Fruit fly (Drosophila melanogaster) whole organism, embryonic: Measurements from ENCODE around the gene CG45676.

Experiments used
- ATbp ChIP-seq: fragments of 200-800 bp; sonication (Bioruptor generic); optimal IDR thresholded peaks from 2 replicates; lab custom pipeline; 2017; ENCODE audit warnings: missing biosample characterization, mild to moderate bottlenecking, missing genetic modification characterization, missing genetic modification reagents
- Aef1 ChIP-seq: fragments of 200-800 bp; sonication (Bioruptor generic); IDR thresholded peaks from 3 replicates; pipeline ENCODE4 v1.3.6; 2022; ENCODE audit warnings: missing biosample characterization, missing genetic modification characterization
- Atf3 ChIP-seq: fragments of 200-800 bp; sonication (Bioruptor generic); optimal IDR thresholded peaks from 3 replicates; lab custom pipeline; 2016; ENCODE audit warnings: missing biosample characterization, missing genetic modification characterization
- C15 ChIP-seq: fragments of 200-800 bp; sonication (Bioruptor generic); IDR thresholded peaks from 3 replicates; pipeline ENCODE4 v1.3.6; 2022; ENCODE audit warnings: missing biosample characterization, missing genetic modification characterization
- CG1024 ChIP-seq: fragments of 200-800 bp; sonication (Bioruptor generic); IDR thresholded peaks from 2 replicates; pipeline ENCODE4 v1.3.6; 2022; ENCODE audit warnings: missing biosample characterization, missing genetic modification characterization
- CG10267 ChIP-seq: fragments of 200-800 bp; sonication (Bioruptor generic); optimal IDR thresholded peaks from 2 replicates; lab custom pipeline; 2018; ENCODE audit warnings: missing biosample characterization, mild to moderate bottlenecking, missing genetic modification characterization, moderate library complexity
- CG10431 ChIP-seq: fragments of 200-800 bp; sonication (Bioruptor generic); optimal IDR thresholded peaks from 3 replicates; lab custom pipeline; 2018; ENCODE audit warnings: missing biosample characterization, mild to moderate bottlenecking, missing genetic modification characterization
- CG12236 ChIP-seq: fragments of 200-800 bp; sonication (Bioruptor generic); optimal IDR thresholded peaks from 2 replicates; lab custom pipeline; 2016; ENCODE audit warnings: missing biosample characterization, missing genetic modification characterization
- CG1233 ChIP-seq: fragments of 200-800 bp; sonication (Bioruptor generic); optimal IDR thresholded peaks from 4 replicates; lab custom pipeline; 2018; ENCODE audit warnings: missing biosample characterization, mild to moderate bottlenecking, missing genetic modification characterization
- CG13775 ChIP-seq: fragments of 200-800 bp; sonication (Bioruptor generic); optimal IDR thresholded peaks from 3 replicates; lab custom pipeline; 2017; ENCODE audit warnings: missing biosample characterization, mild to moderate bottlenecking, missing genetic modification characterization
- CG18764 ChIP-seq: fragments of 200-800 bp; sonication (Bioruptor generic); optimal IDR thresholded peaks from 3 replicates; lab custom pipeline; 2016; ENCODE audit warnings: missing biosample characterization, missing genetic modification characterization
- CG2120 ChIP-seq: fragments of 200-800 bp; sonication (Bioruptor generic); optimal IDR thresholded peaks from 3 replicates; lab custom pipeline; 2016; ENCODE audit warnings: missing biosample characterization, missing genetic modification characterization
- CG3065 ChIP-seq: fragments of 200-800 bp; sonication (Bioruptor generic); optimal IDR thresholded peaks from 2 replicates; lab custom pipeline; 2016; ENCODE audit warnings: missing biosample characterization, missing genetic modification characterization
- CG4328 ChIP-seq: fragments of 200-800 bp; sonication (Bioruptor generic); optimal IDR thresholded peaks from 3 replicates; lab custom pipeline; 2017; ENCODE audit warnings: missing biosample characterization, missing genetic modification reagents, missing genetic modification characterization
- CG5245 ChIP-seq: fragments of 200-800 bp; sonication (Bioruptor generic); optimal IDR thresholded peaks from 3 replicates; lab custom pipeline; 2016; ENCODE audit warnings: missing biosample characterization, missing genetic modification characterization
- CG5953 ChIP-seq: fragments of 200-800 bp; sonication (Bioruptor generic); IDR thresholded peaks from 2 replicates; pipeline ENCODE4 v1.3.6; 2022; ENCODE audit warnings: missing biosample characterization, missing genetic modification characterization
- CG6272 ChIP-seq: fragments of 200-800 bp; sonication (Bioruptor generic); IDR thresholded peaks from 2 replicates; pipeline ENCODE4 v1.3.6; 2022; ENCODE audit warnings: missing biosample characterization, missing genetic modification characterization
- CG6813 ChIP-seq: fragments of 200-800 bp; sonication (Bioruptor generic); optimal IDR thresholded peaks from 2 replicates; lab custom pipeline; 2017; ENCODE audit warnings: missing biosample characterization, missing genetic modification characterization, mild to moderate bottlenecking, moderate library complexity, missing genetic modification reagents
- CG6854 ChIP-seq: fragments of 200-800 bp; sonication (Bioruptor generic); optimal IDR thresholded peaks from 3 replicates; lab custom pipeline; 2017; ENCODE audit warnings: missing biosample characterization, mild to moderate bottlenecking, missing genetic modification characterization
- CG8281 ChIP-seq: fragments of 200-800 bp; sonication (Bioruptor generic); optimal IDR thresholded peaks from 2 replicates; lab custom pipeline; 2018; ENCODE audit warnings: missing biosample characterization, mild to moderate bottlenecking, missing genetic modification characterization, moderate library complexity
- CG8359 ChIP-seq: fragments of 200-800 bp; sonication (Bioruptor generic); optimal IDR thresholded peaks from 2 replicates; lab custom pipeline; 2017; ENCODE audit warnings: missing biosample characterization, mild to moderate bottlenecking, missing genetic modification characterization, borderline replicate concordance
- CG8478 ChIP-seq: fragments of >200 bp; optimal IDR thresholded peaks from 2 replicates; lab custom pipeline; 2018
- CG9437 ChIP-seq: fragments of 200-800 bp; sonication (Bioruptor generic); optimal IDR thresholded peaks from 2 replicates; lab custom pipeline; 2018; ENCODE audit warnings: missing biosample characterization, mild to moderate bottlenecking, missing genetic modification characterization
- CTCF ChIP-seq: fragments of 200-800 bp; sonication (Bioruptor generic); optimal IDR thresholded peaks from 2 replicates; lab custom pipeline; 2017; ENCODE audit warnings: missing biosample characterization, mild to moderate bottlenecking, missing genetic modification characterization, moderate library complexity
- Ets65A ChIP-seq: fragments of 200-800 bp; sonication (Bioruptor generic); peaks from one replicate; lab custom pipeline; 2016; ENCODE audit warnings: missing biosample characterization, missing genetic modification characterization
- Gsc ChIP-seq: fragments of 200-800 bp; sonication (Bioruptor generic); IDR thresholded peaks from 2 replicates; pipeline ENCODE4 v1.3.6; 2022; ENCODE audit warnings: missing biosample characterization, missing genetic modification characterization
- HmgD ChIP-seq: fragments of 200-800 bp; sonication (Bioruptor generic); optimal IDR thresholded peaks from 3 replicates; lab custom pipeline; 2016; ENCODE audit warnings: missing biosample characterization, missing genetic modification characterization
- Hsf ChIP-seq: fragments of 200-800 bp; sonication (Bioruptor generic); optimal IDR thresholded peaks from 3 replicates; lab custom pipeline; 2016; ENCODE audit warnings: missing biosample characterization, missing genetic modification characterization
- MTF-1 ChIP-seq: fragments of 200-800 bp; sonication (Bioruptor generic); optimal IDR thresholded peaks from 2 replicates; lab custom pipeline; 2018; ENCODE audit warnings: missing biosample characterization, mild to moderate bottlenecking, missing genetic modification characterization, borderline replicate concordance
- Med ChIP-seq: fragments of 200-800 bp; sonication (Bioruptor generic); peaks from one replicate; lab custom pipeline; 2016; ENCODE audit warnings: missing biosample characterization, missing genetic modification characterization, mild to moderate bottlenecking, inconsistent platforms, moderate library complexity
- Meics ChIP-seq: fragments of 200-800 bp; sonication (Bioruptor generic); optimal IDR thresholded peaks from 2 replicates; lab custom pipeline; 2017; ENCODE audit warnings: missing biosample characterization, mild to moderate bottlenecking, missing genetic modification characterization
- Sry-δ ChIP-seq: fragments of 200-800 bp; sonication (Bioruptor generic); optimal IDR thresholded peaks from 2 replicates; lab custom pipeline; 2016; ENCODE audit warnings: missing biosample characterization, missing genetic modification characterization
- Ssrp ChIP-seq: fragments of 200-800 bp; sonication (Bioruptor generic); optimal IDR thresholded peaks from 2 replicates; lab custom pipeline; 2018; ENCODE audit warnings: missing biosample characterization, mild to moderate bottlenecking, missing genetic modification characterization, moderate library complexity
- Trl ChIP-seq, 3 experiments: fragments of >200 bp in 2 of 3; fragments of 200-800 bp in 1 of 3; sonication (Bioruptor generic) in 1 of 3; optimal IDR thresholded peaks; 2 replicates in 1 of 3; 3 replicates in 2 of 3; lab custom pipeline; 2016 to 2017; ENCODE audit warnings: missing biosample characterization in 1 of 3, missing genetic modification characterization in 1 of 3
- Usf ChIP-seq: fragments of 200-800 bp; sonication (Bioruptor generic); optimal IDR thresholded peaks from 2 replicates; lab custom pipeline; 2017; ENCODE audit warnings: missing genotype, missing biosample characterization, missing genetic modification characterization
- Vsx1 ChIP-seq: fragments of 200-800 bp; sonication (Bioruptor generic); optimal IDR thresholded peaks from 2 replicates; lab custom pipeline; 2017; ENCODE audit warnings: missing biosample characterization, mild to moderate bottlenecking, missing genetic modification characterization, missing genetic modification reagents
- Xrp1 ChIP-seq: fragments of 200-800 bp; sonication (Bioruptor generic); IDR thresholded peaks from 2 replicates; pipeline ENCODE4 v1.3.6; 2022; ENCODE audit warnings: missing biosample characterization, missing genetic modification characterization
- chif ChIP-seq, 2 experiments: fragments of 200-800 bp; sonication (Bioruptor generic); optimal IDR thresholded peaks; 3 replicates each; lab custom pipeline; 2016; ENCODE audit warnings: missing biosample characterization in 2 of 2, missing genetic modification characterization in 2 of 2
- croc ChIP-seq: fragments of 200-800 bp; sonication (Bioruptor generic); conservative IDR thresholded peaks from 3 replicates; pipeline ENCODE4 v1.3.6; 2022; ENCODE audit warnings: missing biosample characterization, missing genetic modification characterization
- en ChIP-seq: fragments of 200-800 bp; sonication (Bioruptor generic); optimal IDR thresholded peaks from 2 replicates; lab custom pipeline; 2016; ENCODE audit warnings: missing biosample characterization, missing genetic modification characterization
- eve ChIP-seq, 2 experiments: fragments of >200 bp; optimal IDR thresholded peaks; 2 replicates each; lab custom pipeline; 2017; ENCODE audit warnings: missing biosample characterization in 2 of 2, missing genetic modification characterization in 2 of 2
- eyg ChIP-seq: fragments of 200-800 bp; sonication (Bioruptor generic); optimal IDR thresholded peaks from 3 replicates; lab custom pipeline; 2016; ENCODE audit warnings: missing biosample characterization, missing genetic modification characterization
- fu2 ChIP-seq: fragments of 200-800 bp; sonication (Bioruptor generic); optimal IDR thresholded peaks from 2 replicates; lab custom pipeline; 2016; ENCODE audit warnings: missing biosample characterization, missing genetic modification characterization
- jing ChIP-seq: fragments of 200-800 bp; sonication (Bioruptor generic); optimal IDR thresholded peaks from 2 replicates; lab custom pipeline; 2018; ENCODE audit warnings: missing biosample characterization, mild to moderate bottlenecking, missing genetic modification characterization
- oc ChIP-seq: fragments of 200-800 bp; sonication (Bioruptor generic); optimal IDR thresholded peaks from 2 replicates; lab custom pipeline; 2018; ENCODE audit warnings: missing biosample characterization, mild to moderate bottlenecking, missing genetic modification characterization, moderate library complexity
- p53 ChIP-seq: fragments of 200-800 bp; sonication (Bioruptor generic); optimal IDR thresholded peaks from 2 replicates; lab custom pipeline; 2016; ENCODE audit warnings: missing biosample characterization, missing genetic modification characterization
- shn ChIP-seq: fragments of 200-800 bp; sonication (Bioruptor generic); optimal IDR thresholded peaks from 3 replicates; lab custom pipeline; 2016; ENCODE audit warnings: missing biosample characterization, missing genetic modification characterization
- slou ChIP-seq: fragments of 200-800 bp; sonication (Bioruptor generic); optimal IDR thresholded peaks from 3 replicates; lab custom pipeline; 2016; ENCODE audit warnings: missing biosample characterization, missing genetic modification characterization
- stwl ChIP-seq: fragments of 200-800 bp; sonication (Bioruptor generic); optimal IDR thresholded peaks from 3 replicates; lab custom pipeline; 2018; ENCODE audit warnings: missing biosample characterization, mild to moderate bottlenecking, missing genetic modification characterization, moderate library complexity
- tin ChIP-seq: fragments of 200-800 bp; sonication (Bioruptor generic); optimal IDR thresholded peaks from 3 replicates; lab custom pipeline; 2016; ENCODE audit warnings: missing biosample characterization, missing genetic modification characterization
- trem ChIP-seq: fragments of 200-800 bp; optimal IDR thresholded peaks from 3 replicates; lab custom pipeline; 2019; ENCODE audit warnings: missing biosample characterization, mild to moderate bottlenecking, missing genetic modification characterization, moderate library complexity
- yki ChIP-seq: fragments of >200 bp; optimal IDR thresholded peaks from 3 replicates; lab custom pipeline; 2018

Gene CG45676

dm6 chr3R:11392805-11393204, 25.9 kb upstream of the CG45676 start:
- peak; percentile 45 for TF ChIP-seq Ssrp (tag; lab: Kevin White, UChicago)
- 0 out of 2 replicates have a peak, but pooled peaks have one; percentile 19 for TF ChIP-seq Gsc (GFP tag; lab: Robert Waterston, UW)
- peak; percentile 23 for TF ChIP-seq Atf3 (GFP tag; lab: Kevin White, UChicago)
- TF ChIP-seq CG6272: peak; percentile 41; the same call in 1 of the 2 replicates
- no peak for TF ChIP-seq oc (tag; lab: Kevin White, UChicago)
- TF ChIP-seq CTCF (GFP tag; lab: Kevin White, UChicago): peak; percentile 47
- TF ChIP-seq CG4328 (GFP tag; lab: Kevin White, UChicago): peak; percentile 65
- no peak for TF ChIP-seq CG8478 (lab: Kevin White, UChicago)
- peak; percentile 33 to 75 for TF ChIP-seq chif (GFP tag; optimal IDR thresholded peaks at IDR 0.05; lab: Kevin White, UChicago)
- TF ChIP-seq C15: 0 out of 3 replicates have a peak, but pooled peaks have one; percentile 53
- TF ChIP-seq CG2120 (GFP tag; lab: Kevin White, UChicago): no peak
- peak; percentile 59 for TF ChIP-seq HmgD (GFP tag; lab: Kevin White, UChicago)
- peak; percentile 63 for TF ChIP-seq Hsf (GFP tag; lab: Kevin White, UChicago)
- TF ChIP-seq ATbp: peak; percentile 71
- peak; percentile 83 for TF ChIP-seq CG13775 (GFP tag; lab: Kevin White, UChicago)
- TF ChIP-seq Aef1 (GFP tag; lab: Robert Waterston, UW): 0 out of 3 replicates have a peak, but pooled peaks have one; percentile 33
- TF ChIP-seq CG5953: peak; percentile 40; the same call in 1 of the 2 replicates
- TF ChIP-seq stwl (tag; lab: Kevin White, UChicago): peak; percentile 93
- peak; percentile 53; the same call in 1 of the 2 replicates for TF ChIP-seq Xrp1 (GFP tag; lab: Robert Waterston, UW)
- peak; percentile 73 for TF ChIP-seq CG12236
- TF ChIP-seq CG6854 (GFP tag; lab: Kevin White, UChicago): peak; percentile 56
- TF ChIP-seq CG3065 (GFP tag; lab: Kevin White, UChicago): peak; percentile 51
- TF ChIP-seq CG8359: peak; percentile 78
- peak; percentile 36 for TF ChIP-seq slou (GFP tag; lab: Kevin White, UChicago)
- peak; percentile 55; the same call in 1 of the 2 replicates for TF ChIP-seq CG1024
- TF ChIP-seq Meics: peak; percentile 60
- TF ChIP-seq CG9437 (GFP tag; lab: Kevin White, UChicago): peak; percentile 57
- peak; percentile 96 for TF ChIP-seq Ets65A (GFP tag; lab: Kevin White, UChicago)
- peak; percentile 61 for TF ChIP-seq p53
- no peak for TF ChIP-seq fu2 (GFP tag; lab: Kevin White, UChicago)
- TF ChIP-seq shn (GFP tag; lab: Kevin White, UChicago): peak; percentile 50
- peak; percentile 82 for TF ChIP-seq CG6813 (GFP tag; lab: Kevin White, UChicago)
- peak; percentile 57 for TF ChIP-seq en
- TF ChIP-seq CG1233: peak; percentile 88
- TF ChIP-seq trem (tag; lab: Kevin White, UChicago): peak; percentile 53
- TF ChIP-seq Usf (GFP tag; lab: Kevin White, UChicago): peak; percentile 42
- peak; percentile 88 for TF ChIP-seq MTF-1 (GFP tag; lab: Kevin White, UChicago)
- TF ChIP-seq jing (GFP tag; lab: Kevin White, UChicago): peak; percentile 42
- TF ChIP-seq CG18764 (GFP tag; lab: Kevin White, UChicago): peak; percentile 47
- peak; percentile 49; the same call in 1 of the 3 replicates for TF ChIP-seq croc (GFP tag; lab: Robert Waterston, UW)
- peak; percentile 57 for TF ChIP-seq tin (GFP tag; lab: Kevin White, UChicago)
- peak; percentile 47 for TF ChIP-seq CG5245 (GFP tag; lab: Kevin White, UChicago)
- TF ChIP-seq Med (GFP tag; lab: Kevin White, UChicago): no peak
- TF ChIP-seq eve (GFP tag; optimal IDR thresholded peaks at IDR 0.05; lab: Kevin White, UChicago): no peak
- no peak for TF ChIP-seq yki (lab: Kevin White, UChicago)
- peak; percentile 39 for TF ChIP-seq CG8281
- peak; percentile 54 for TF ChIP-seq eyg (GFP tag; lab: Kevin White, UChicago)
- TF ChIP-seq CG10431 (GFP tag; lab: Kevin White, UChicago): peak; percentile 72
- peak; percentile 5 for TF ChIP-seq Sry-δ
- TF ChIP-seq Trl (optimal IDR thresholded peaks at IDR 0.05; lab: Kevin White, UChicago): peak in 1 of 2 experiments; percentile 8
- TF ChIP-seq Trl (GFP tag; optimal IDR thresholded peaks at IDR 0.05; lab: Kevin White, UChicago): peak; percentile 69
- TF ChIP-seq Vsx1 (GFP tag; lab: Kevin White, UChicago): peak; percentile 56
- peak; percentile 50 for TF ChIP-seq CG10267 (tag; lab: Kevin White, UChicago)
